Fruit fly (Drosophila melanogaster): Measurements from ENCODE around the gene CSN6.

DNA sequence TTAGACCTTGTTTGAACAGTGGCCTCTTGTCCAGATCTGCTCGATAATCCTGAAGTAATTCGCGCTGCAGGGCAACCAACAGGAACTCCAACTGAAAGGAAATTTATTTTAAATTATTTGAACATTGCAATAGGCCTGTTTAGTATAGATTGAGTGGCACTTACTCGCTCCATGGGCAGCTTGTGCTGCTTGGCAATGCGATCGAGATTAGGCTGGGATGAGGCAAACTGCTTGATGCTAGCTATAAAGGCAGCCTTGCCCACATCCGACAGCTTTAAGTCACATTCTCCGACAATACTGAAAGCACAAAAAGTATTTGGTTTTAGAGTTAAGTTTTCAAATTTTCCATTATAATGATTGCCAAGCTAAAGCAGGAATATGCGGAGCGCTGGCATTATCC, 28.6 kb downstream of the CSN6 start, which contains the start of gene CG13843:
- TF ChIP-seq Ets98B (GFP tag; IDR thresholded peaks at IDR 0.05) (no peak), CG15710 (tag; optimal IDR thresholded peaks at IDR 0.05) (no peak), Snoo (tag; optimal IDR thresholded peaks at IDR 0.05) (no peak), rn (GFP tag; IDR thresholded peaks at IDR 0.05) (no peak), EcR (GFP tag; optimal IDR thresholded peaks at IDR 0.05) (no peak), CG14655 (GFP tag; optimal IDR thresholded peaks at IDR 0.05) (no peak), CG8301 (tag; optimal IDR thresholded peaks at IDR 0.05) (no peak)

Measured in whole organism, pupa.